Worm (Caenorhabditis elegans) whole organism, late embryonic: ENCODE data around the gene sru-44.

Experiments
- C08G9.2 ChIP-seq: sonication (generic microtip); optimal IDR thresholded peaks from 2 replicates; lab custom pipeline; 2016; ENCODE audit warnings: mild to moderate bottlenecking, missing genetic modification characterization, moderate library complexity, missing compliant biosample characterization
- ahr-1 ChIP-seq: sonication (generic microtip); optimal IDR thresholded peaks from 2 replicates; lab custom pipeline; 2016; ENCODE audit warnings: missing genetic modification characterization, missing compliant biosample characterization
- ceh-19 ChIP-seq: fragments of 200-800 bp; sonication (Bioruptor generic); optimal IDR thresholded peaks from 2 replicates; lab custom pipeline; 2018; ENCODE audit warnings: mild to moderate bottlenecking, missing genetic modification characterization, missing compliant biosample characterization
- ceh-2 ChIP-seq: sonication (generic microtip); optimal IDR thresholded peaks from 2 replicates; lab custom pipeline; 2016; ENCODE audit warnings: missing genotype, missing genetic modification characterization, missing compliant biosample characterization
- ceh-24 ChIP-seq: sonication (generic microtip); optimal IDR thresholded peaks from 2 replicates; lab custom pipeline; 2016; ENCODE audit warnings: mild to moderate bottlenecking, missing genetic modification characterization, missing compliant biosample characterization
- ceh-30 ChIP-seq: fragments of 150-350 bp; optimal IDR thresholded peaks from 2 replicates; lab custom pipeline; 2014; ENCODE audit warnings: missing biosample characterization, missing genetic modification characterization
- ceh-34 ChIP-seq: sonication (generic microtip); optimal IDR thresholded peaks from 2 replicates; lab custom pipeline; 2016; ENCODE audit warnings: mild to moderate bottlenecking, missing genetic modification characterization, missing compliant biosample characterization
- ceh-9 ChIP-seq: sonication (generic microtip); optimal IDR thresholded peaks from 2 replicates; lab custom pipeline; 2016; ENCODE audit warnings: mild to moderate bottlenecking, missing genetic modification characterization, inconsistent platforms, missing compliant biosample characterization
- che-1 ChIP-seq: sonication (generic microtip); optimal IDR thresholded peaks from 2 replicates; lab custom pipeline; 2016; ENCODE audit warnings: mild to moderate bottlenecking, missing genetic modification characterization, missing compliant biosample characterization
- dmd-4 ChIP-seq: sonication (generic microtip); optimal IDR thresholded peaks from 2 replicates; lab custom pipeline; 2016; ENCODE audit warnings: borderline replicate concordance, missing genetic modification characterization, missing compliant biosample characterization
- elt-2 ChIP-seq: sonication (generic microtip); optimal IDR thresholded peaks from 2 replicates; lab custom pipeline; 2016; ENCODE audit warnings: missing genetic modification reagents, missing genetic modification characterization, missing compliant biosample characterization
- eyg-1 ChIP-seq: sonication (generic microtip); optimal IDR thresholded peaks from 2 replicates; lab custom pipeline; 2016; ENCODE audit warnings: missing genotype, missing genetic modification characterization, missing compliant biosample characterization
- fax-1 ChIP-seq: sonication (generic microtip); optimal IDR thresholded peaks from 2 replicates; lab custom pipeline; 2016; ENCODE audit warnings: missing genotype, missing genetic modification characterization, missing compliant biosample characterization
- fkh-10 ChIP-seq: fragments of 150-350 bp; optimal IDR thresholded peaks from 2 replicates; lab custom pipeline; 2014; ENCODE audit warnings: missing biosample characterization, missing genetic modification reagents, missing genetic modification characterization
- fkh-6 ChIP-seq: sonication (generic microtip); optimal IDR thresholded peaks from 2 replicates; lab custom pipeline; 2016; ENCODE audit warnings: missing genetic modification characterization, missing compliant biosample characterization
- gmeb-2 ChIP-seq: sonication (generic microtip); optimal IDR thresholded peaks from 2 replicates; lab custom pipeline; 2016; ENCODE audit warnings: missing genetic modification characterization, inconsistent platforms, missing compliant biosample characterization
- hlh-13 ChIP-seq: fragments of 200-800 bp; sonication (Bioruptor generic); optimal IDR thresholded peaks from 2 replicates; lab custom pipeline; 2018; ENCODE audit warnings: mild to moderate bottlenecking, missing genetic modification characterization, missing compliant biosample characterization
- hlh-15 ChIP-seq: sonication (generic microtip); optimal IDR thresholded peaks from 2 replicates; lab custom pipeline; 2016; ENCODE audit warnings: missing genetic modification characterization, missing compliant biosample characterization
- hlh-8 ChIP-seq: sonication (generic microtip); optimal IDR thresholded peaks from 2 replicates; lab custom pipeline; 2016; ENCODE audit warnings: missing genotype, missing genetic modification characterization, missing compliant biosample characterization
- nhr-11 ChIP-seq: fragments of 150-350 bp; optimal IDR thresholded peaks from 2 replicates; lab custom pipeline; 2014; ENCODE audit warnings: missing biosample characterization, missing genetic modification characterization
- nhr-232 ChIP-seq: sonication (generic microtip); optimal IDR thresholded peaks from 2 replicates; lab custom pipeline; 2016; ENCODE audit warnings: missing genetic modification characterization, missing compliant biosample characterization
- npax-4 ChIP-seq: sonication (generic microtip); optimal IDR thresholded peaks from 2 replicates; lab custom pipeline; 2016; ENCODE audit warnings: missing genetic modification characterization, missing compliant biosample characterization
- pag-3 ChIP-seq: sonication (generic microtip); optimal IDR thresholded peaks from 2 replicates; lab custom pipeline; 2016; ENCODE audit warnings: missing compliant biosample characterization, missing genetic modification characterization, borderline replicate concordance
- pat-9 ChIP-seq: fragments of 200-800 bp; sonication (Bioruptor generic); optimal IDR thresholded peaks from 2 replicates; lab custom pipeline; 2018; ENCODE audit warnings: mild to moderate bottlenecking, missing genetic modification characterization, moderate library complexity, missing compliant biosample characterization
- pax-1 ChIP-seq: fragments of 150-350 bp; optimal IDR thresholded peaks from 2 replicates; lab custom pipeline; 2014; ENCODE audit warnings: missing biosample characterization, missing genetic modification characterization
- pha-2 ChIP-seq: sonication (generic microtip); optimal IDR thresholded peaks from 2 replicates; lab custom pipeline; 2017; ENCODE audit warnings: mild to moderate bottlenecking, missing genetic modification characterization, missing compliant biosample characterization
- pha-4 ChIP-seq: fragments of 150-350 bp; optimal IDR thresholded peaks from 2 replicates; lab custom pipeline; 2018; ENCODE audit warnings: missing biosample characterization, missing genetic modification reagents, missing genetic modification characterization
- pqm-1 ChIP-seq: sonication (generic microtip); optimal IDR thresholded peaks from 2 replicates; lab custom pipeline; 2016; ENCODE audit warnings: missing genetic modification characterization, missing compliant biosample characterization
- pros-1 ChIP-seq: fragments of 150-350 bp; optimal IDR thresholded peaks from 2 replicates; lab custom pipeline; 2014; ENCODE audit warnings: missing biosample characterization, missing genetic modification reagents, missing genetic modification characterization
- syd-9 ChIP-seq: sonication (generic microtip); optimal IDR thresholded peaks from 2 replicates; lab custom pipeline; 2016; ENCODE audit warnings: mild to moderate bottlenecking, missing genetic modification characterization, moderate library complexity, missing compliant biosample characterization
- tbx-2 ChIP-seq: sonication (generic microtip); optimal IDR thresholded peaks from 2 replicates; lab custom pipeline; 2016; ENCODE audit warnings: missing genetic modification characterization, missing compliant biosample characterization
- tbx-7 ChIP-seq: sonication (generic microtip); optimal IDR thresholded peaks from 2 replicates; lab custom pipeline; 2016; ENCODE audit warnings: missing genotype, missing genetic modification characterization, missing compliant biosample characterization
- unc-3 ChIP-seq, 2 experiments: fragments of 200-800 bp in 1 of 2; sonication (Bioruptor generic) in 1 of 2; sonication (generic microtip) in 1 of 2; conservative IDR thresholded peaks in 1 of 2; optimal IDR thresholded peaks in 1 of 2; 2 replicates each; pipeline versions ENCODE4 v1.3.6 to Lab custom; 2016 to 2022; ENCODE audit warnings: missing compliant biosample characterization in 2 of 2, missing genetic modification characterization in 2 of 2, missing genetic modification reagents in 1 of 2
- unc-55 ChIP-seq: sonication (generic microtip); optimal IDR thresholded peaks from 2 replicates; lab custom pipeline; 2017; ENCODE audit warnings: missing biosample characterization, missing genetic modification reagents, missing genetic modification characterization

Gene sru-44

ce11 chrV:16445676-16446075 lies 22.1 kb downstream of the sru-44 start, which contains the start of gene T08G3.6:
TSS of gene T08G3.6 (plus strand) at chrV:16445976.
- TF ChIP-seq fkh-10 (GFP tag; lab: Kevin White, UChicago) = no peak
- no peak for TF ChIP-seq fkh-6 (tag; lab: Kevin White, UChicago)
- no peak for TF ChIP-seq che-1 (tag; lab: Kevin White, UChicago)
- no peak for TF ChIP-seq unc-55 (GFP tag; lab: Kevin White, UChicago)
- no peak for TF ChIP-seq ceh-9
- no peak for TF ChIP-seq fax-1 (tag; lab: Kevin White, UChicago)
- TF ChIP-seq pag-3 (tag; lab: Kevin White, UChicago) = no peak
- no peak for TF ChIP-seq ahr-1 (tag; lab: Kevin White, UChicago)
- TF ChIP-seq pat-9 (tag; lab: Kevin White, UChicago) = no peak
- TF ChIP-seq elt-2 (tag; lab: Kevin White, UChicago) = no peak
- no peak for TF ChIP-seq tbx-2 (tag; lab: Kevin White, UChicago)
- TF ChIP-seq ceh-30 (tag; lab: Kevin White, UChicago) = no peak
- TF ChIP-seq hlh-8 (tag; lab: Kevin White, UChicago) = no peak
- no peak for TF ChIP-seq C08G9.2
- TF ChIP-seq npax-4 (tag; lab: Kevin White, UChicago) = no peak
- TF ChIP-seq nhr-11 (tag; lab: Kevin White, UChicago) = no peak

ce11 chrV:16443626-16444025 lies 24.1 kb downstream of the sru-44 start, which contains the start of gene srh-141:
TSS of gene srh-141 (plus strand) at chrV:16443926.
- TF ChIP-seq npax-4 (tag; lab: Kevin White, UChicago) (no peak), nhr-11 (tag; lab: Kevin White, UChicago) (no peak)

ce11 chrV:16437546-16437945 lies 30.2 kb downstream of the sru-44 start, which contains the start of gene F26D2.15:
TSS of gene F26D2.15 (plus strand) at chrV:16437846.
- TF ChIP-seq pqm-1 (no peak), pat-9 (tag; lab: Kevin White, UChicago) (no peak), ceh-34 (no peak), che-1 (tag; lab: Kevin White, UChicago) (no peak), hlh-15 (tag; lab: Kevin White, UChicago) (no peak), gmeb-2 (tag; lab: Kevin White, UChicago) (no peak), dmd-4 (no peak), npax-4 (tag; lab: Kevin White, UChicago) (no peak), ahr-1 (tag; lab: Kevin White, UChicago) (no peak), pax-1 (no peak)

- TF ChIP-seq ceh-24 (tag; lab: Kevin White, UChicago) = no peak
Measured at ce11 chrV:16435510-16435909, 32.2 kb downstream of the sru-44 start, which contains the start of the genes F26D2.13 and F26D2.14. TSS of gene F26D2.13 (minus strand) at chrV:16435610. TSS of gene F26D2.14 (plus strand) at chrV:16435855.

DNA sequence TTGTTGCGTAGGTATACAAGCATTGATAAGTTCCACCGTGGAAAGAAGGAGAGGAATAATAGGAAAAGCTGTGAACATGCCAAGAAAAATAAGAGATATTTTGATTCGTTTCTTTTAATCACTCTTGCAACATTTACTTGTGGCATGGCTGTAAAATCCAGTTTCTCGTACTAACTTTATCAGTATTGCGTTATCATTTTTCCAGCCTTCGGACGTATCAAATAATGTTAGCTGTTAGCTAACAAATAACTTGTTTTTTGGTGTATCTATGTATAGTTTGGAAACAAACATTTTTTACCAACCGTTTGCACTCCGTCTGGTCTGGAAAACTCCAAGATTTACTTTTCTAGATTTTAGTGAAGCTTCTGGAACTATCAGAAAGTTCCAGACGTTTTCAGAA lies 34.3 kb downstream of the sru-44 start, which contains the start of gene clec-234:
Gene clec-234, minus strand, starts transcription at position 101 of the 400 bp plus-strand sequence.
- TF ChIP-seq pqm-1 (no peak), ceh-2 (tag; lab: Kevin White, UChicago) (no peak), npax-4 (tag; lab: Kevin White, UChicago) (no peak), pax-1 (no peak)

ce11 chrV:16429940-16430339 lies 37.8 kb downstream of the sru-44 start, which contains the start of gene str-73:
TSS of gene str-73 (plus strand) at chrV:16430240.
- no peak for TF ChIP-seq ceh-9
- TF ChIP-seq ceh-19 (GFP tag; lab: Kevin White, UChicago) = no peak
- no peak for TF ChIP-seq syd-9 (tag; lab: Kevin White, UChicago)
- TF ChIP-seq hlh-13 (GFP tag; lab: Kevin White, UChicago) = no peak
- TF ChIP-seq fkh-10 (GFP tag; lab: Kevin White, UChicago) = no peak

DNA sequence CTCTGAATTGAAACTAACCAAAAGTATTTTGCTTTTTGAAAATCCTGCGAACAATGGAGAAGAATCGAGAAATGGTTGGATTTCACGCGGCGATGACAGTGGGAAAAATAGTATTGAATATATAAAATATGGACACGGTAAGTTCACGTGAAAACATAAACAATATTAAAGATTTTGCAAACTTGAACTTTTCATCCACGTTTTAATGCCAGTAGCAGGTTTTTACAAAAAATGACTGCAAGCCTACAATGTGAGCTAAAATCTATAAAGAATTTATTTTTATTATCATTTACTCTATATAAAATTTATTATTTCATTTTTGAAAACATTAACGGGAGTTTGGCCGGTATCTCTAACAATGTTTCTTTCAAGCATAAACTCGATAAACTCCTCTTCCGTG lies 38.2 kb downstream of the sru-44 start, which contains the start of gene F26D2.10:
Gene F26D2.10, minus strand, starts transcription at position 101 of the 400 bp plus-strand sequence.
- TF ChIP-seq dmd-4 (no peak), ceh-19 (GFP tag; lab: Kevin White, UChicago) (no peak), tbx-2 (tag; lab: Kevin White, UChicago) (no peak), elt-2 (tag; lab: Kevin White, UChicago) (no peak), unc-3 (GFP tag; conservative IDR thresholded peaks at IDR 0.05; lab: Robert Waterston, UW) (no peak), unc-3 (tag; optimal IDR thresholded peaks at IDR 0.05; lab: Kevin White, UChicago) (no peak), pha-2 (tag; lab: Kevin White, UChicago) (no peak), eyg-1 (tag; lab: Kevin White, UChicago) (no peak), pha-4 (tag; lab: Kevin White, UChicago) (no peak), nhr-232 (no peak), ceh-34 (no peak), ceh-30 (tag; lab: Kevin White, UChicago) (no peak), pros-1 (tag; lab: Kevin White, UChicago) (no peak), hlh-15 (tag; lab: Kevin White, UChicago) (no peak), tbx-7 (tag; lab: Kevin White, UChicago) (no peak), hlh-8 (tag; lab: Kevin White, UChicago) (no peak)
